Worm (Caenorhabditis elegans): ENCODE measurements around the gene T05C12.8.

The T05C12.8 gene

DNA sequence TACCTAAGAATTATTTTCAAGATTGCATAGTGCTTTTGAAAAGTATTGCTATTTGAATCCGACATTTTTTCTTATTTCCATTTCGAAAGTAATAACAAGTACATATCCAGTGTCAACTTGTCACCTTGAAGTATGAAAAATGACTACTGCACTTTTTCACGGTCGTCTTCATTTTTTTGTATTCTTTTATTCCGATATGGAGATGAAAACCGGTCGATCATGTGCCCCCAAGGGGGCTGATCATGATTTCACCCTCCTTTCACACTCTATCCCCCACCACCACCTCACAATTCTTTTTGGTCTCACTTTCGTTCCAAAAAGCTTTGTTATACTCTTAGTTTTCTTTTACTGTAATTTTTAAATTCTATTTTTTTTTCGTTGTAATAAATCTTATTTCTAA, 35.6 kb upstream of the T05C12.8 start:
- no peak for TF ChIP-seq Y56A3A.18 (GFP tag; IDR thresholded peaks at IDR 0.05)

DNA sequence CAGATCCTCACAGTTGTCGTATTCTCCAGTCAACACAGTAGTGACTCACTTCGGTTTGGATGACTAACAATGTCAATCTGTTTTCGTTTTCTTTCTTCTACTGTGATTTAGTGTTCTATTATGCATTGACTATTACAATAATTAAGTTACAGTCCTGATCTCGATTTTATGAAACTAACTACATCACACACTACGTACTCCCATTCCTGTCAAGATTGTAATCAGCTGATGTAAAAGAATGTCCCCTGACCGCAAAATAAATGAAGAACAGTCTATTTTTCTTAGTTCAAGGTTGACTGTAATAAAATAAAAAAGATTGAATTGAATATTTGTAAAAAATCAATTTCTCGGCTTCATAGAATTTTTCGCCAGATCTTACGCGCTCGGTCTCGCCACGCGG, 35.0 kb upstream of the T05C12.8 start:
- TF ChIP-seq attf-6 (GFP tag; IDR thresholded peaks at IDR 0.05) (no peak), rec-8 (tag; optimal IDR thresholded peaks at IDR 0.05) (no peak), cebp-1 (GFP tag; IDR thresholded peaks at IDR 0.05) (no peak), cebp-1 (tag; optimal IDR thresholded peaks at IDR 0.05) (peak; percentile 54)

DNA sequence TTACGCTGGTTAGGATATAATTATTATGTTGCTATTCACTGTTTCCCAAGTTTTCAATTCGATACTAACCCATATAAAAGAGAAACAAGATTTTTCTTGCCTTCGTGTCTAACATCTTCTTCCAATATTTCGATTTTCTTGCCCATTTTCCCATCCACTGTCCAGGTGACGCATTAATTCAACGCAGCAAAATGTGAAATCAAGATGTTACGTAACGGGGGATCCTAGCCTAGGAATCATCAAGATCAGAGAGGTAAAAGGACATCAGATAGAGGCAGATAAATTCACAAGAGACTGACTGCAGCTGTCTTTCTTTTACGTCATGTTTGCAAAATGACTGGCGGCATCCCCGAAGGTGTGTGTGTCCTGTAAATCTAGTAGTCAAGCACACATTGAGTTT, 34.3 kb upstream of the T05C12.8 start:
- TF ChIP-seq F10E7.11 (tag; optimal IDR thresholded peaks at IDR 0.05) = no peak
- TF ChIP-seq hmg-1.2 (GFP tag; IDR thresholded peaks at IDR 0.05) = 0 out of 2 replicates have a peak, but pooled peaks have one; percentile 8

DNA sequence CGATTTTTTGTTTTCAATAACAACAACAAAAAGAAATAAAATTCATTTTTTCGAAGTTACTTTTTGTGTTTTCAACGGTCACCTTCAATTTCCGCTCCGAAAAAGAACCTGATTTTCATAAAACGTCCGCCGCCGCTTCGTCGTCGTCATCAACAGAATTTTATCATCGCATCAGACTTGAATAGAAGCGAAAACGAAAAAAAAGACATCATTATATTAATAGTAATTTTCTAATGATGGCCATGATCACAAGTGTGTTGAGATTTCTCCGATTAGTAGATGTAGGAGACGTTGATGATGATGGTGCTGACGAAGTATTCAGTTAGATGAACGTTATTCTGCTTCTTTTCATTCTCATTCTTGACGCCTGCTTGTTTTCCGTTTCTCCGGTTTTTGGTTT, 33.6 kb upstream of the T05C12.8 start:
- TF ChIP-seq nhr-27 (tag; optimal IDR thresholded peaks at IDR 0.05) = no peak

DNA sequence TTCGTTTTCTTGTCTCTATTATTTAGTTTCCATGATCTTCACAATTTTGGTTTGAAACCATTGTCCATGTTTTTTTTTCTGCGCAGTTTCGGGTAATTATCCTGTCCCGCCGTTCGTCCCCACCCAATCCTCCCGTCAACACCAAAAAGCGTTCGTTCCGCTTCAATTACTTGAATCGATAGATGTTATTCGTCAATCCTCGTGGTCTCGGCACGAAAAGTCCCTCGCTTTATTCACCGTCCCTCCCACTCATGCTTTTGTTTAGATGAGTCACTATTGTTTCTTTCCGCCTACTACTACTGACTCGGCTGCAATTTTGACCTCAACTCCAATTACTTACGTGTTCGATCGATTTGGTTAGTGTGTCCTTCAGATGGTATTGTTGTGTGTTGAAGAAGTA, 33.1 kb upstream of the T05C12.8 start:
- TF ChIP-seq ztf-28 (GFP tag; IDR thresholded peaks at IDR 0.05) (no peak), aptf-3 (GFP tag; IDR thresholded peaks at IDR 0.05) (peak; percentile 33; the same call in 1 of the 2 replicates), bed-1 (GFP tag; IDR thresholded peaks at IDR 0.05) (no peak)

DNA sequence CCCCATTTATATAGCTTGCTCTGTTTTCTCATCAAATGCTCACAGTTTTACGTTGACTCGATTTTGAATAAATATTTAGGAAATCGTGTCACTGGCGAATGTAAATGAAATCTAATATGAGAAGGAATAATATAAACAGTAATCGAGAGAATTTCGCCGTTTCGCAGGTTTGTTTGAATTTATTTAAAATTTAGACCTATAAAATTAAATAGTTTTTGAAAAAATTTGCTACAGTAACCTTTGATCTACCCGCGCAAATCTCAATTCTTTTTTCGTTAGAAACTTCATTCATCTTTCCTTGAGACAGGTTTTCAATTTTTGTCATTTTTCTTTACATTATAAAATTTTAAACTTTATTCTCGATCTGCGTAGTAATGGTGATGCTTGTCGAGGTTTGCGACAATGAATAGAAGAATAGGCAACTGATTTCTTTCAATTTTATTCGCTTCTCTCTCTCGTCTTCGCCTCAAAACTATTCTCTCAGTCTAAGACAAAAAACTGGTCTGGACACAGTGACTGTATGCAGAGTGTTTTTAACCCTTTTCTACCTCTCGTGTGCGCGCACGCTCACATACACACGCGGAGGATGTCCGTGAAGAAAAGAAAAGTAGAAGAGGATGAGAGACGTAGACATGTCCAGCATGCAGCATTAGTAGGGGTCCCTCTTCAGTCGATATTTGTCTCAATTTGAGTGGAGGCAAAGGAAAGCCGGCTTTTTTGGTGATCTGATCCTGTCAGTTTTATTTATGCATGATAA, 32.1 kb upstream of the T05C12.8 start, which contains the start of gene dab-1:
Gene dab-1, plus strand, starts transcription at position 78 of the 757 bp plus-strand sequence.
- TF ChIP-seq Y67H2A.10 (GFP tag; conservative IDR thresholded peaks at IDR 0.05) = no peak
- TF ChIP-seq cebp-1 (GFP tag; IDR thresholded peaks at IDR 0.05) = no peak
- peak; percentile 4 for TF ChIP-seq cebp-1 (tag; optimal IDR thresholded peaks at IDR 0.05)
- TF ChIP-seq hrde-1 (tag; optimal IDR thresholded peaks at IDR 0.05; ENCODE audit: borderline replicate concordance) = peak; percentile 42
- TF ChIP-seq ceh-91 (GFP tag; IDR thresholded peaks at IDR 0.05) = 0 out of 2 replicates have a peak, but pooled peaks have one; percentile 14
- no peak for TF ChIP-seq snpc-4 (GFP tag; optimal IDR thresholded peaks at IDR 0.05)
- TF ChIP-seq snpc-4 (tag; optimal IDR thresholded peaks at IDR 0.05) = no peak
- no peak for TF ChIP-seq tlf-1 (GFP tag; optimal IDR thresholded peaks at IDR 0.05)
- no peak for TF ChIP-seq F57A8.1 (GFP tag; optimal IDR thresholded peaks at IDR 0.05)
- no peak for TF ChIP-seq D2030.7 (GFP tag; IDR thresholded peaks at IDR 0.05)
- TF ChIP-seq akir-1 (GFP tag; optimal IDR thresholded peaks at IDR 0.05) = no peak
- peak; percentile 43 for TF ChIP-seq lin-54 (GFP tag; optimal IDR thresholded peaks at IDR 0.05)
- TF ChIP-seq lsl-1 (GFP tag; optimal IDR thresholded peaks at IDR 0.05) = peak; percentile 72
- TF ChIP-seq nhr-179 (tag; optimal IDR thresholded peaks at IDR 0.05) = no peak
- peak; percentile 94 for TF ChIP-seq madf-6 (GFP tag; IDR thresholded peaks at IDR 0.05)
- TF ChIP-seq madf-8 (GFP tag; conservative IDR thresholded peaks at IDR 0.05) = peak; percentile 83
- peak; percentile 79 for TF ChIP-seq xnd-1 (tag; optimal IDR thresholded peaks at IDR 0.05)
- no peak for TF ChIP-seq egl-18 (GFP tag; IDR thresholded peaks at IDR 0.05)
- TF ChIP-seq F49E8.2 (tag; optimal IDR thresholded peaks at IDR 0.05; ENCODE audit: insufficient read depth) = no peak
- no peak for TF ChIP-seq bed-2 (GFP tag; IDR thresholded peaks at IDR 0.05)
- TF ChIP-seq ceh-27 (GFP tag; optimal IDR thresholded peaks at IDR 0.05) = peak; percentile 2
- no peak for TF ChIP-seq mel-28 (tag; optimal IDR thresholded peaks at IDR 0.05; ENCODE audit: borderline replicate concordance)
- TF ChIP-seq C06A6.2 (GFP tag; conservative IDR thresholded peaks at IDR 0.05) = no peak
- no peak for TF ChIP-seq attf-3 (GFP tag; conservative IDR thresholded peaks at IDR 0.05)
- TF ChIP-seq Y79H2A.3 (GFP tag; conservative IDR thresholded peaks at IDR 0.05) = no peak
- no peak for TF ChIP-seq snpc-3.4 (tag; optimal IDR thresholded peaks at IDR 0.05)
- TF ChIP-seq lag-1 (GFP tag; IDR thresholded peaks at IDR 0.05) = no peak
- TF ChIP-seq ztf-3 (GFP tag; optimal IDR thresholded peaks at IDR 0.05) = no peak
- peak; percentile 5 for TF ChIP-seq F23B12.7 (tag; optimal IDR thresholded peaks at IDR 0.05; ENCODE audit: insufficient read depth)

Measured in whole organism, young adult.